Worm (Caenorhabditis elegans) whole organism, L2 larva: ENCODE data around the gene ver-1.

Experiments
- C34F6.9 ChIP-seq: fragments of 150-350 bp; optimal IDR thresholded peaks from 2 replicates; lab custom pipeline; 2014; ENCODE audit warnings: missing biosample characterization, missing genetic modification characterization
- F13H6.1 ChIP-seq: sonication (generic microtip); optimal IDR thresholded peaks from 2 replicates; lab custom pipeline; 2016; ENCODE audit warnings: missing genetic modification characterization, missing compliant biosample characterization
- R02D3.7 ChIP-seq: fragments of 150-350 bp; optimal IDR thresholded peaks from 2 replicates; lab custom pipeline; 2014; ENCODE audit warnings: missing biosample characterization, missing genetic modification characterization
- Y55F3AM.14 ChIP-seq: fragments of 200-800 bp; sonication (Bioruptor generic); optimal IDR thresholded peaks from 2 replicates; lab custom pipeline; 2018; ENCODE audit warnings: mild to moderate bottlenecking, missing genetic modification characterization, missing compliant biosample characterization
- alr-1 ChIP-seq: fragments of 150-350 bp; optimal IDR thresholded peaks from 2 replicates; lab custom pipeline; 2014; ENCODE audit warnings: missing biosample characterization, missing genetic modification characterization
- aly-2 ChIP-seq: fragments of 150-350 bp; optimal IDR thresholded peaks from 2 replicates; lab custom pipeline; 2014; ENCODE audit warnings: missing biosample characterization, missing genetic modification characterization
- ama-1 ChIP-seq: fragments of 150-350 bp; optimal IDR thresholded peaks from 2 replicates; lab custom pipeline; 2018; ENCODE audit warnings: inconsistent platforms
- blmp-1 ChIP-seq: sonication (generic microtip); optimal IDR thresholded peaks from 2 replicates; lab custom pipeline; 2017; ENCODE audit warnings: missing genetic modification characterization, mild to moderate bottlenecking, missing compliant biosample characterization, antibody characterized with exemption, moderate library complexity; ENCODE audit not compliant: insufficient read depth
- ceh-16 ChIP-seq: fragments of 150-350 bp; optimal IDR thresholded peaks from 2 replicates; lab custom pipeline; 2014; ENCODE audit warnings: missing biosample characterization, missing genetic modification characterization
- ceh-82 ChIP-seq: fragments of 150-350 bp; optimal IDR thresholded peaks from 2 replicates; lab custom pipeline; 2014; ENCODE audit warnings: missing biosample characterization, missing genetic modification characterization
- dmd-4 ChIP-seq: sonication (generic microtip); optimal IDR thresholded peaks from 2 replicates; lab custom pipeline; 2017; ENCODE audit warnings: missing biosample characterization, missing genetic modification characterization
- elt-1 ChIP-seq: fragments of 150-350 bp; optimal IDR thresholded peaks from 2 replicates; lab custom pipeline; 2014; ENCODE audit warnings: missing biosample characterization, missing genetic modification characterization
- fos-1 ChIP-seq: fragments of 150-350 bp; optimal IDR thresholded peaks from 2 replicates; lab custom pipeline; 2014; ENCODE audit warnings: missing biosample characterization, missing genetic modification characterization
- gmeb-1 ChIP-seq: fragments of 150-350 bp; optimal IDR thresholded peaks from 2 replicates; lab custom pipeline; 2014; ENCODE audit warnings: missing biosample characterization, missing genetic modification characterization
- lin-11 ChIP-seq: fragments of 150-350 bp; sonication (generic microtip); optimal IDR thresholded peaks from 2 replicates; lab custom pipeline; 2014; ENCODE audit warnings: missing biosample characterization, missing genetic modification characterization, inconsistent platforms, mixed read lengths
- lin-13 ChIP-seq: fragments of 150-350 bp; optimal IDR thresholded peaks from 2 replicates; lab custom pipeline; 2014; ENCODE audit warnings: missing biosample characterization, missing genetic modification reagents, missing genetic modification characterization
- lin-39 ChIP-seq: fragments of 150-350 bp; optimal IDR thresholded peaks from 2 replicates; lab custom pipeline; 2014; ENCODE audit warnings: missing biosample characterization, missing genetic modification reagents, missing genetic modification characterization
- lsy-2 ChIP-seq, 2 experiments: fragments of 150-350 bp in 1 of 2; sonication (generic microtip) in 1 of 2; optimal IDR thresholded peaks; 2 replicates each; lab custom pipeline; 2014 to 2017; ENCODE audit warnings: missing biosample characterization in 2 of 2, missing genetic modification characterization in 2 of 2
- mab-5 ChIP-seq: fragments of 150-350 bp; optimal IDR thresholded peaks from 2 replicates; lab custom pipeline; 2014; ENCODE audit warnings: missing biosample characterization, missing genetic modification characterization
- nhr-10 ChIP-seq: sonication (generic microtip); optimal IDR thresholded peaks from 2 replicates; lab custom pipeline; 2017; ENCODE audit warnings: missing biosample characterization, missing genetic modification characterization
- nhr-12 ChIP-seq: fragments of 150-350 bp; optimal IDR thresholded peaks from 2 replicates; lab custom pipeline; 2014; ENCODE audit warnings: missing biosample characterization, missing genetic modification characterization
- nhr-129 ChIP-seq: fragments of 150-350 bp; optimal IDR thresholded peaks from 2 replicates; lab custom pipeline; 2014; ENCODE audit warnings: missing biosample characterization, missing genetic modification characterization
- nhr-23 ChIP-seq: fragments of 150-350 bp; optimal IDR thresholded peaks from 2 replicates; lab custom pipeline; 2014; ENCODE audit warnings: missing biosample characterization, missing genetic modification reagents, missing genetic modification characterization
- nhr-237 ChIP-seq: fragments of 150-350 bp; optimal IDR thresholded peaks from 2 replicates; lab custom pipeline; 2014; ENCODE audit warnings: missing biosample characterization, missing genetic modification characterization
- nhr-25 ChIP-seq: fragments of 150-350 bp; sonication (generic microtip); optimal IDR thresholded peaks from 3 replicates; lab custom pipeline; 2014; ENCODE audit warnings: missing biosample characterization, missing genetic modification characterization
- nhr-6 ChIP-seq: fragments of 150-350 bp; optimal IDR thresholded peaks from 2 replicates; lab custom pipeline; 2014; ENCODE audit warnings: missing biosample characterization, missing genetic modification characterization
- nhr-77 ChIP-seq: fragments of 150-350 bp; optimal IDR thresholded peaks from 2 replicates; lab custom pipeline; 2014; ENCODE audit warnings: missing biosample characterization, missing genetic modification characterization
- peb-1 ChIP-seq: fragments of 150-350 bp; optimal IDR thresholded peaks from 2 replicates; lab custom pipeline; 2014; ENCODE audit warnings: missing biosample characterization, missing genetic modification characterization
- sem-4 ChIP-seq: fragments of 150-350 bp; optimal IDR thresholded peaks from 2 replicates; lab custom pipeline; 2014; ENCODE audit warnings: missing biosample characterization, missing genetic modification reagents, missing genetic modification characterization
- sma-3 ChIP-seq: sonication (generic microtip); optimal IDR thresholded peaks from 2 replicates; lab custom pipeline; 2016; ENCODE audit warnings: missing genetic modification reagents, missing genetic modification characterization, missing compliant biosample characterization
- sma-9 ChIP-seq, 2 experiments: fragments of 150-350 bp in 1 of 2; sonication (generic microtip) in 1 of 2; optimal IDR thresholded peaks; 2 replicates each; lab custom pipeline; 2014 to 2016; ENCODE audit warnings: missing genetic modification characterization in 2 of 2, mild to moderate bottlenecking in 1 of 2, missing biosample characterization in 1 of 2, missing compliant biosample characterization in 1 of 2, missing genetic modification reagents in 1 of 2, moderate library complexity in 1 of 2
- unc-39 ChIP-seq: fragments of 150-350 bp; optimal IDR thresholded peaks from 2 replicates; lab custom pipeline; 2014; ENCODE audit warnings: missing biosample characterization, missing genetic modification characterization
- unc-55 ChIP-seq: fragments of 150-350 bp; sonication (generic microtip); optimal IDR thresholded peaks from 3 replicates; lab custom pipeline; 2014; ENCODE audit warnings: missing biosample characterization, missing genetic modification reagents, missing genetic modification characterization
- ztf-1 ChIP-seq: fragments of 200-800 bp; sonication (Bioruptor generic); conservative IDR thresholded peaks from 2 replicates; pipeline ENCODE4 v1.3.6; 2022; ENCODE audit warnings: missing genetic modification characterization, missing compliant biosample characterization
- ztf-4 ChIP-seq: fragments of 150-350 bp; optimal IDR thresholded peaks from 2 replicates; lab custom pipeline; 2014; ENCODE audit warnings: missing biosample characterization, missing genetic modification characterization

The ver-1 gene

ce11 chrIII:188426-188888, 31.8 kb downstream of the ver-1 start, which contains the start of gene ubc-20:
Gene ubc-20, plus strand, starts transcription at chrIII:188838.
- TF ChIP-seq ztf-1 (GFP tag; lab: Robert Waterston, UW) (no peak), fos-1 (tag; lab: Kevin White, UChicago) (no peak), sma-3 (GFP tag; lab: Kevin White, UChicago) (peak; percentile 1), dmd-4 (tag; lab: Kevin White, UChicago) (no peak), ztf-4 (tag; lab: Kevin White, UChicago) (no peak), aly-2 (tag; lab: Kevin White, UChicago) (no peak), lsy-2 (tag; optimal IDR thresholded peaks at IDR 0.05; lab: Kevin White, UChicago) (peak in 1 of 2 experiments; percentile 48), nhr-10 (tag; lab: Kevin White, UChicago) (no peak), F13H6.1 (tag; lab: Kevin White, UChicago) (no peak), unc-55 (peak; percentile 30), lin-39 (tag; lab: Kevin White, UChicago) (no peak), lin-11 (tag; lab: Kevin White, UChicago) (no peak), mab-5 (tag; lab: Kevin White, UChicago) (no peak), ama-1 (no peak), blmp-1 (tag; lab: Kevin White, UChicago) (no peak), nhr-129 (tag; lab: Kevin White, UChicago) (peak; percentile 35), gmeb-1 (tag; lab: Kevin White, UChicago) (peak; percentile 18), nhr-237 (tag; lab: Kevin White, UChicago) (no peak), R02D3.7 (tag; lab: Kevin White, UChicago) (no peak), nhr-23 (tag; lab: Kevin White, UChicago) (no peak), nhr-12 (no peak), nhr-77 (tag; lab: Kevin White, UChicago) (no peak), alr-1 (tag; lab: Kevin White, UChicago) (no peak), peb-1 (tag; lab: Kevin White, UChicago) (no peak), C34F6.9 (peak; percentile 60), sem-4 (tag; lab: Kevin White, UChicago) (no peak), unc-39 (tag; lab: Kevin White, UChicago) (no peak)
- TF ChIP-seq, all 48 proteins: peak for 6

DNA sequence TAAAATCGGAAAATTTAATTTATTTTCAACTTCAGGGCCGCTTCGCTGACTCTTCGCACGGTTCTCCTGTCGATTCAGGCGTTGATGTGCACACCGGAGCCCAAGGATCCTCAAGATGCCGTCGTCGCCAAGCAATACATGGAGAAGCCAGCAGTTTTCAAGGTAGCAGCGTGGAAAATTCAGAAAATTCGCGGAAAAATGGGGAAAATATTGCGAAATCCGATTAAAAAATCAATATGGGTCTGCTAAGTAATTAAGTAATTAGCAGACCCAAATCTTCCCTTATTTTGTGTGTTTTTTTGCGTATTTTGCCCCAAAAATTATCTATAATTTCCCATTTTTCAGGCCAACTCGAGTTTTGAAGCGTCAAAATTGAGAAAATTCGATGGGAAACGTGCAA, 32.7 kb downstream of the ver-1 start:
- TF ChIP-seq nhr-23 (tag; lab: Kevin White, UChicago) (no peak), R02D3.7 (tag; lab: Kevin White, UChicago) (no peak), elt-1 (tag; lab: Kevin White, UChicago) (no peak), dmd-4 (tag; lab: Kevin White, UChicago) (no peak), F13H6.1 (tag; lab: Kevin White, UChicago) (no peak), sma-3 (GFP tag; lab: Kevin White, UChicago) (no peak), ceh-82 (tag; lab: Kevin White, UChicago) (no peak), fos-1 (tag; lab: Kevin White, UChicago) (no peak), nhr-10 (tag; lab: Kevin White, UChicago) (no peak), unc-55 (no peak), blmp-1 (tag; lab: Kevin White, UChicago) (no peak), C34F6.9 (no peak), gmeb-1 (tag; lab: Kevin White, UChicago) (no peak), nhr-129 (tag; lab: Kevin White, UChicago) (no peak), nhr-6 (tag; lab: Kevin White, UChicago) (no peak)

ce11 chrIII:190686-191085, 34.1 kb downstream of the ver-1 start, which contains the start of gene cox-17:
Gene cox-17, plus strand, starts transcription at chrIII:190986.
- TF ChIP-seq ceh-16 (tag; lab: Kevin White, UChicago): no peak
- TF ChIP-seq nhr-129 (tag; lab: Kevin White, UChicago): no peak
- TF ChIP-seq ztf-4 (tag; lab: Kevin White, UChicago): no peak
- no peak for TF ChIP-seq lin-13 (GFP tag; lab: Kevin White, UChicago)
- TF ChIP-seq sem-4 (tag; lab: Kevin White, UChicago): no peak
- TF ChIP-seq Y55F3AM.14 (GFP tag; lab: Kevin White, UChicago): no peak
- TF ChIP-seq fos-1 (tag; lab: Kevin White, UChicago): no peak
- TF ChIP-seq nhr-10 (tag; lab: Kevin White, UChicago): no peak
- TF ChIP-seq sma-9 (GFP tag; optimal IDR thresholded peaks at IDR 0.05; lab: Kevin White, UChicago): no peak
- no peak for TF ChIP-seq sma-9 (tag; optimal IDR thresholded peaks at IDR 0.05; lab: Kevin White, UChicago)
- no peak for TF ChIP-seq unc-39 (tag; lab: Kevin White, UChicago)
- no peak for TF ChIP-seq peb-1 (tag; lab: Kevin White, UChicago)
- TF ChIP-seq sma-3 (GFP tag; lab: Kevin White, UChicago): no peak
- TF ChIP-seq nhr-25: no peak
- TF ChIP-seq ztf-1 (GFP tag; lab: Robert Waterston, UW): no peak
- TF ChIP-seq dmd-4 (tag; lab: Kevin White, UChicago): no peak
- no peak for TF ChIP-seq nhr-23 (tag; lab: Kevin White, UChicago)
